Fruit fly (Drosophila melanogaster) whole organism, embryonic: Measurements from ENCODE around the gene nerfin-2.

Source experiments
- Aef1 ChIP-seq: fragments of 200-800 bp; sonication (Bioruptor generic); IDR thresholded peaks from 3 replicates; pipeline ENCODE4 v1.3.6; 2022; ENCODE audit warnings: missing biosample characterization, missing genetic modification characterization
- CG11560 ChIP-seq: fragments of 200-800 bp; sonication (Bioruptor generic); IDR thresholded peaks from 3 replicates; pipeline ENCODE4 v1.3.6; 2022; ENCODE audit warnings: missing biosample characterization, missing genetic modification characterization
- CG13296 ChIP-seq: fragments of 200-800 bp; sonication (Bioruptor generic); optimal IDR thresholded peaks from 3 replicates; lab custom pipeline; 2018; ENCODE audit warnings: missing biosample characterization, mild to moderate bottlenecking, missing genetic modification characterization
- CG14014 ChIP-seq: fragments of 200-800 bp; sonication (Bioruptor generic); IDR thresholded peaks from 2 replicates; pipeline ENCODE4 v1.3.6; 2022; ENCODE audit warnings: missing biosample characterization, missing genetic modification characterization
- CG15011 ChIP-seq: fragments of 200-800 bp; sonication (Bioruptor generic); optimal IDR thresholded peaks from 3 replicates; lab custom pipeline; 2018; ENCODE audit warnings: missing biosample characterization, mild to moderate bottlenecking, missing genetic modification characterization
- CG17361 ChIP-seq: fragments of 200-800 bp; sonication (Bioruptor generic); IDR thresholded peaks from 3 replicates; pipeline ENCODE4 v1.3.6; 2022; ENCODE audit warnings: missing biosample characterization, missing genetic modification characterization
- CG18476 ChIP-seq: fragments of 200-800 bp; sonication (Bioruptor generic); optimal IDR thresholded peaks from 2 replicates; lab custom pipeline; 2016; ENCODE audit warnings: missing biosample characterization, mild to moderate bottlenecking, missing genetic modification characterization
- CG2120 ChIP-seq: fragments of 200-800 bp; sonication (Bioruptor generic); optimal IDR thresholded peaks from 3 replicates; lab custom pipeline; 2016; ENCODE audit warnings: missing biosample characterization, missing genetic modification characterization
- CG30403 ChIP-seq: fragments of 200-800 bp; sonication (Bioruptor generic); optimal IDR thresholded peaks from 3 replicates; lab custom pipeline; 2016; ENCODE audit warnings: missing biosample characterization, missing genetic modification characterization
- CG31224 ChIP-seq: fragments of 200-800 bp; sonication (Bioruptor generic); IDR thresholded peaks from 2 replicates; pipeline ENCODE4 v1.3.6; 2022; ENCODE audit warnings: missing biosample characterization, missing genetic modification characterization
- CG3847 ChIP-seq: fragments of 200-800 bp; sonication (Bioruptor generic); IDR thresholded peaks from 2 replicates; pipeline ENCODE4 v1.3.6; 2022; ENCODE audit warnings: missing biosample characterization, missing genetic modification characterization
- CG3995 ChIP-seq: fragments of 200-800 bp; sonication (Bioruptor generic); optimal IDR thresholded peaks from 3 replicates; lab custom pipeline; 2016; ENCODE audit warnings: missing biosample characterization, missing genetic modification characterization
- CG4707 ChIP-seq: fragments of 200-800 bp; sonication (Bioruptor generic); optimal IDR thresholded peaks from 2 replicates; lab custom pipeline; 2018; ENCODE audit warnings: missing biosample characterization, mild to moderate bottlenecking, missing genetic modification characterization, moderate library complexity
- CG6683 ChIP-seq: fragments of 200-800 bp; sonication (Bioruptor generic); optimal IDR thresholded peaks from 2 replicates; lab custom pipeline; 2017; ENCODE audit warnings: missing biosample characterization, mild to moderate bottlenecking, missing genetic modification characterization, missing genetic modification reagents
- CG6854 ChIP-seq: fragments of 200-800 bp; sonication (Bioruptor generic); optimal IDR thresholded peaks from 3 replicates; lab custom pipeline; 2017; ENCODE audit warnings: missing biosample characterization, mild to moderate bottlenecking, missing genetic modification characterization
- CG7963 ChIP-seq: fragments of 200-800 bp; sonication (Bioruptor generic); IDR thresholded peaks from 3 replicates; pipeline ENCODE4 v1.3.6; 2022; ENCODE audit warnings: missing biosample characterization, missing genetic modification characterization; ENCODE audit not compliant: partially characterized antibody
- CG8290 ChIP-seq, 3 experiments: fragments of 200-800 bp; sonication (Bioruptor generic); optimal IDR thresholded peaks; 2 replicates each; lab custom pipeline; 2016 to 2019; ENCODE audit warnings: missing biosample characterization in 3 of 3, missing genetic modification characterization in 3 of 3, mild to moderate bottlenecking in 2 of 3, moderate library complexity in 1 of 3
- CG8924 ChIP-seq: fragments of 200-800 bp; optimal IDR thresholded peaks from 3 replicates; lab custom pipeline; 2019; ENCODE audit warnings: missing biosample characterization, mild to moderate bottlenecking, missing genetic modification characterization, moderate library complexity
- CG9797 ChIP-seq: fragments of 200-800 bp; sonication (Bioruptor generic); optimal IDR thresholded peaks from 3 replicates; lab custom pipeline; 2018; ENCODE audit warnings: missing biosample characterization, mild to moderate bottlenecking, missing genetic modification characterization
- CG9876 ChIP-seq: fragments of 200-800 bp; sonication (Bioruptor generic); optimal IDR thresholded peaks from 2 replicates; lab custom pipeline; 2016; ENCODE audit warnings: missing biosample characterization, missing genetic modification characterization
- Drgx ChIP-seq: fragments of 200-800 bp; sonication (Bioruptor generic); IDR thresholded peaks from 2 replicates; pipeline ENCODE4 v1.3.6; 2022; ENCODE audit warnings: missing biosample characterization, missing genetic modification characterization
- Hr78 ChIP-seq, 2 experiments: fragments of 200-800 bp in 1 of 2; fragments of >200 bp in 1 of 2; sonication (Bioruptor generic) in 1 of 2; optimal IDR thresholded peaks; 2 replicates each; lab custom pipeline; 2017 to 2019; ENCODE audit warnings: missing biosample characterization in 2 of 2, missing genetic modification characterization in 2 of 2, mild to moderate bottlenecking in 1 of 2, moderate library complexity in 1 of 2
- Med ChIP-seq: fragments of 200-800 bp; sonication (Bioruptor generic); peaks from one replicate; lab custom pipeline; 2016; ENCODE audit warnings: missing biosample characterization, missing genetic modification characterization, mild to moderate bottlenecking, inconsistent platforms, moderate library complexity
- NC2α ChIP-seq: fragments of 200-800 bp; sonication (Bioruptor generic); optimal IDR thresholded peaks from 2 replicates; lab custom pipeline; 2016; ENCODE audit warnings: missing biosample characterization, missing genetic modification characterization
- Nf-YB ChIP-seq: fragments of 200-800 bp; sonication (Bioruptor generic); optimal IDR thresholded peaks from 3 replicates; lab custom pipeline; 2019; ENCODE audit warnings: missing biosample characterization, mild to moderate bottlenecking, missing genetic modification characterization, moderate library complexity
- Oli ChIP-seq: fragments of 200-800 bp; sonication (Bioruptor generic); optimal IDR thresholded peaks from 2 replicates; lab custom pipeline; 2018; ENCODE audit warnings: missing biosample characterization, mild to moderate bottlenecking, missing genetic modification characterization, moderate library complexity
- PHDP ChIP-seq: fragments of 200-800 bp; sonication (Bioruptor generic); optimal IDR thresholded peaks from 3 replicates; lab custom pipeline; 2018; ENCODE audit warnings: missing biosample characterization, mild to moderate bottlenecking, missing genetic modification characterization, moderate library complexity
- Sin3A ChIP-seq: fragments of >200 bp; optimal IDR thresholded peaks from 2 replicates; lab custom pipeline; 2018
- Sox102F ChIP-seq: fragments of 200-800 bp; sonication (Bioruptor generic); optimal IDR thresholded peaks from 2 replicates; lab custom pipeline; 2018; ENCODE audit warnings: missing biosample characterization, mild to moderate bottlenecking, missing genetic modification characterization, moderate library complexity
- Xrp1 ChIP-seq: fragments of 200-800 bp; sonication (Bioruptor generic); IDR thresholded peaks from 2 replicates; pipeline ENCODE4 v1.3.6; 2022; ENCODE audit warnings: missing biosample characterization, missing genetic modification characterization
- bcd ChIP-seq: fragments of 200-800 bp; sonication (Bioruptor generic); optimal IDR thresholded peaks from 2 replicates; lab custom pipeline; 2017; ENCODE audit warnings: missing biosample characterization, mild to moderate bottlenecking, missing genetic modification characterization
- btn ChIP-seq: fragments of 200-800 bp; sonication (Bioruptor generic); optimal IDR thresholded peaks from 2 replicates; lab custom pipeline; 2016; ENCODE audit warnings: missing biosample characterization, missing genetic modification characterization
- caup ChIP-seq: fragments of 200-800 bp; sonication (Bioruptor generic); optimal IDR thresholded peaks from 3 replicates; lab custom pipeline; 2017; ENCODE audit warnings: missing biosample characterization, mild to moderate bottlenecking, missing genetic modification characterization, moderate library complexity; ENCODE audit not compliant: severe bottlenecking
- cg ChIP-seq: fragments of 200-800 bp; sonication (Bioruptor generic); optimal IDR thresholded peaks from 3 replicates; lab custom pipeline; 2019; ENCODE audit warnings: missing biosample characterization, mild to moderate bottlenecking, missing genetic modification characterization, moderate library complexity
- da ChIP-seq: fragments of 200-800 bp; sonication (Bioruptor generic); optimal IDR thresholded peaks from 2 replicates; lab custom pipeline; 2016; ENCODE audit warnings: missing biosample characterization, missing genetic modification characterization
- dmrt11E ChIP-seq: fragments of 200-800 bp; sonication (Bioruptor generic); optimal IDR thresholded peaks from 3 replicates; lab custom pipeline; 2018; ENCODE audit warnings: missing biosample characterization, mild to moderate bottlenecking, missing genetic modification characterization, moderate library complexity
- dmrt99B ChIP-seq: fragments of 200-800 bp; sonication (Bioruptor generic); optimal IDR thresholded peaks from 2 replicates; lab custom pipeline; 2018; ENCODE audit warnings: missing biosample characterization, mild to moderate bottlenecking, missing genetic modification characterization, moderate library complexity
- dysf ChIP-seq: fragments of 200-800 bp; sonication (Bioruptor generic); IDR thresholded peaks from 3 replicates; pipeline ENCODE4 v1.3.6; 2022; ENCODE audit warnings: missing biosample characterization, missing genetic modification characterization
- eyg ChIP-seq: fragments of 200-800 bp; sonication (Bioruptor generic); optimal IDR thresholded peaks from 3 replicates; lab custom pipeline; 2016; ENCODE audit warnings: missing biosample characterization, missing genetic modification characterization
- hth ChIP-seq: fragments of >200 bp; optimal IDR thresholded peaks from 2 replicates; lab custom pipeline; 2017; ENCODE audit warnings: inconsistent platforms
- jigr1 ChIP-seq: fragments of 200-800 bp; sonication (Bioruptor generic); IDR thresholded peaks from 3 replicates; pipeline ENCODE4 v1.3.6; 2022; ENCODE audit warnings: missing biosample characterization, missing genetic modification characterization
- lab ChIP-seq: fragments of 200-800 bp; sonication (Bioruptor generic); optimal IDR thresholded peaks from 3 replicates; lab custom pipeline; 2017; ENCODE audit warnings: missing biosample characterization, missing genetic modification characterization, mild to moderate bottlenecking, moderate library complexity, missing genetic modification reagents
- org-1 ChIP-seq: fragments of 200-800 bp; sonication (Bioruptor generic); optimal IDR thresholded peaks from 2 replicates; lab custom pipeline; 2017; ENCODE audit warnings: missing biosample characterization, missing genetic modification characterization
- p53 ChIP-seq: fragments of 200-800 bp; sonication (Bioruptor generic); optimal IDR thresholded peaks from 2 replicates; lab custom pipeline; 2016; ENCODE audit warnings: missing biosample characterization, missing genetic modification characterization
- salm ChIP-seq: fragments of 200-800 bp; sonication (Bioruptor generic); optimal IDR thresholded peaks from 2 replicates; lab custom pipeline; 2018; ENCODE audit warnings: missing biosample characterization, mild to moderate bottlenecking, missing genetic modification characterization
- schlank ChIP-seq: fragments of 200-800 bp; sonication (Bioruptor generic); optimal IDR thresholded peaks from 2 replicates; lab custom pipeline; 2018; ENCODE audit warnings: missing biosample characterization, mild to moderate bottlenecking, missing genetic modification characterization
- sisA ChIP-seq: fragments of 200-800 bp; sonication (Bioruptor generic); IDR thresholded peaks from 2 replicates; pipeline ENCODE4 v1.3.6; 2022; ENCODE audit warnings: missing biosample characterization, missing genetic modification characterization
- sug ChIP-seq: fragments of 200-800 bp; optimal IDR thresholded peaks from 2 replicates; lab custom pipeline; 2019; ENCODE audit warnings: missing biosample characterization, mild to moderate bottlenecking, missing genetic modification characterization, moderate library complexity
- tll ChIP-seq, 2 experiments: fragments of 200-800 bp in 1 of 2; fragments of >200 bp in 1 of 2; sonication (Bioruptor generic) in 1 of 2; optimal IDR thresholded peaks; 2 replicates each; lab custom pipeline; 2017 to 2019; ENCODE audit warnings: missing biosample characterization in 2 of 2, missing genetic modification characterization in 2 of 2, mild to moderate bottlenecking in 1 of 2, moderate library complexity in 1 of 2
- yki ChIP-seq: fragments of >200 bp; optimal IDR thresholded peaks from 3 replicates; lab custom pipeline; 2018

nerfin-2 gene

DNA sequence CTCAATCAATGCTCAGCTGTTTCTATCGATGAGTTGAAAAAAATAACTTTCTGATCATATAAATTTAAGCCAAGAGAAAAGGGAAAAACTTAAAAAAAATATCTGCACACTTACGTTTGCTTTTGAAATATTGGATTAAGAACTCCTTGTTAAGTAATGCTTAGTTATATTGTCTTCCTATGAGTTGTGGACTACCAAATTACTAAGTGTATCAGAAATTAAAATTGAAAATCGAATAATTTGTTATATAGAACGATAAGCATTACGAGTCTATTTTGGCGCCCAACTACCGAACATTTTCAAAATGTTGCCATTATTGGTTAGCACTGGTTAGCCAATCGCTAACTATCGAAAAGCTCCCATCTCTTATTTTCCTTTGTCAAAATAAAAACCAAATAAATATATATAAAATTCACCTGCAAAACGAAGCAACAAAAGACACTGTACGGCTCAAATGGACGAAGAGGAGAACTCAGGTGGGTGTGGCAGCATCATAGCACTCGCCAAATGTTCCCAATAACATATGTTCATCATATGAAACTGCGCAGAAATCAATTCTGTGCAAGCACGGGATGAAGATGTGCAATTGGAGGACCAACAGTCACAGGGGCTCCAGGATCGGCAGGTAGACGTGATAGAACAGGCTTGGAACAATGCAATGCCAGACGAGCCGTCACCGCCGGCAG lies 21.9 kb upstream of the nerfin-2 start, which contains the start of gene ohgt (continued):
- TF ChIP-seq CG2120 (GFP tag; lab: Kevin White, UChicago): peak; percentile 37
- TF ChIP-seq CG17361 (GFP tag; lab: Robert Waterston, UW): peak; percentile 96
- peak; percentile 23; the same call in 1 of the 2 replicates for TF ChIP-seq Xrp1 (GFP tag; lab: Robert Waterston, UW)
- no peak for TF ChIP-seq p53 (GFP tag; lab: Kevin White, UChicago)
- TF ChIP-seq dysf (GFP tag; lab: Robert Waterston, UW): no peak
- TF ChIP-seq yki: no peak
- peak; percentile 35 for TF ChIP-seq CG6854 (GFP tag; lab: Kevin White, UChicago)
- TF ChIP-seq eyg (GFP tag; lab: Kevin White, UChicago): no peak
- no peak for TF ChIP-seq lab (GFP tag; lab: Kevin White, UChicago)
- peak; percentile 23 for TF ChIP-seq CG8924
- TF ChIP-seq Sox102F: no peak
- no peak for TF ChIP-seq Hr78 (GFP tag; optimal IDR thresholded peaks at IDR 0.05; lab: Kevin White, UChicago)
- no peak for TF ChIP-seq NC2α (GFP tag; lab: Kevin White, UChicago)
- no peak for TF ChIP-seq CG15011 (GFP tag; lab: Kevin White, UChicago)
- no peak for TF ChIP-seq bcd (GFP tag; lab: Kevin White, UChicago)
- TF ChIP-seq CG4707 (GFP tag; lab: Kevin White, UChicago): no peak
- no peak for TF ChIP-seq Oli (tag; lab: Kevin White, UChicago)
- TF ChIP-seq CG9797 (GFP tag; lab: Kevin White, UChicago): no peak
- TF ChIP-seq btn (GFP tag; lab: Kevin White, UChicago): no peak
- no peak for TF ChIP-seq schlank (tag; lab: Kevin White, UChicago)
- no peak for TF ChIP-seq CG3847 (GFP tag; lab: Robert Waterston, UW)
- no peak for TF ChIP-seq caup (GFP tag; lab: Kevin White, UChicago)
- TF ChIP-seq sug (tag; lab: Kevin White, UChicago): peak; percentile 7
- TF ChIP-seq CG31224 (GFP tag; lab: Robert Waterston, UW): no peak
- peak; percentile 27 for TF ChIP-seq CG18476
- peak; percentile 7 for TF ChIP-seq dmrt99B (tag; lab: Kevin White, UChicago)
- peak; percentile 66 for TF ChIP-seq CG8290 (GFP tag; optimal IDR thresholded peaks at IDR 0.05; lab: Kevin White, UChicago)
- peak in 1 of 2 experiments; percentile 82 for TF ChIP-seq CG8290 (tag; optimal IDR thresholded peaks at IDR 0.05; lab: Kevin White, UChicago)
- TF ChIP-seq org-1 (GFP tag; lab: Kevin White, UChicago): no peak
- TF ChIP-seq CG3995: no peak
- TF ChIP-seq Drgx (GFP tag; lab: Robert Waterston, UW): 0 out of 2 replicates have a peak, but pooled peaks have one; percentile 29
- TF ChIP-seq Aef1 (GFP tag; lab: Robert Waterston, UW): no peak
- no peak for TF ChIP-seq CG9876
- no peak for TF ChIP-seq CG7963
- no peak for TF ChIP-seq cg (GFP tag; lab: Kevin White, UChicago)
- no peak for TF ChIP-seq salm
- peak; percentile 36 for TF ChIP-seq CG13296 (GFP tag; lab: Kevin White, UChicago)
- TF ChIP-seq tll (GFP tag; optimal IDR thresholded peaks at IDR 0.05; lab: Kevin White, UChicago): no peak
- no peak for TF ChIP-seq Sin3A
- TF ChIP-seq PHDP (tag; lab: Kevin White, UChicago): no peak
- TF ChIP-seq da (GFP tag; lab: Kevin White, UChicago): no peak
- no peak for TF ChIP-seq CG11560 (tag; lab: Robert Waterston, UW)
- peak; percentile 42; the same call in 1 of the 2 replicates for TF ChIP-seq CG14014 (GFP tag; lab: Robert Waterston, UW)
- TF ChIP-seq CG30403: peak; percentile 33
- no peak for TF ChIP-seq jigr1 (GFP tag; lab: Robert Waterston, UW)
- TF ChIP-seq Med (GFP tag; lab: Kevin White, UChicago): peak; percentile 64
- TF ChIP-seq dmrt11E (tag; lab: Kevin White, UChicago): peak; percentile 35
- no peak for TF ChIP-seq Nf-YB (GFP tag; lab: Kevin White, UChicago)
- no peak for TF ChIP-seq hth (lab: Kevin White, UChicago)
- no peak for TF ChIP-seq CG6683 (GFP tag; lab: Kevin White, UChicago)
- no peak for TF ChIP-seq sisA (GFP tag; lab: Robert Waterston, UW)
